Worm (Caenorhabditis elegans) whole organism, L4 larva: Measurements from ENCODE around the gene dmsr-8.

Source experiments
- D1046.2 ChIP-seq: fragments of 200-800 bp; sonication (Bioruptor generic); IDR thresholded peaks from 2 replicates; pipeline ENCODE4 v1.3.6; 2022; ENCODE audit warnings: missing genetic modification characterization, missing compliant biosample characterization
- F26F4.8 ChIP-seq: fragments of 200-800 bp; sonication (Bioruptor generic); conservative IDR thresholded peaks from 2 replicates; pipeline ENCODE4 v1.3.6; 2022; ENCODE audit warnings: missing genetic modification characterization, missing compliant biosample characterization
- F49E8.2 ChIP-seq: sonication (generic microtip); optimal IDR thresholded peaks from 2 replicates; lab custom pipeline; 2016; ENCODE audit warnings: missing compliant biosample characterization, mild to moderate bottlenecking, missing genetic modification characterization, borderline replicate concordance
- T20F7.1 ChIP-seq: fragments of 200-800 bp; sonication (Bioruptor generic); optimal IDR thresholded peaks from 2 replicates; lab custom pipeline; 2018; ENCODE audit warnings: mild to moderate bottlenecking, missing genetic modification characterization, missing compliant biosample characterization
- T26A8.4 ChIP-seq: fragments of 200-800 bp; sonication (Bioruptor generic); IDR thresholded peaks from 2 replicates; pipeline ENCODE4 v1.3.6; 2022; ENCODE audit warnings: missing genetic modification characterization, missing compliant biosample characterization
- Y48G9A.11 ChIP-seq: fragments of 200-800 bp; sonication (Bioruptor generic); IDR thresholded peaks from 2 replicates; pipeline ENCODE4 v1.3.6; 2022; ENCODE audit warnings: missing genetic modification reagents, missing genetic modification characterization, missing compliant biosample characterization
- Y75B8A.6 ChIP-seq: fragments of 200-800 bp; sonication (Bioruptor generic); IDR thresholded peaks from 2 replicates; pipeline ENCODE4 v1.3.6; 2022; ENCODE audit warnings: missing genetic modification reagents, missing genetic modification characterization, missing compliant biosample characterization
- ZK337.2 ChIP-seq: fragments of 200-800 bp; sonication (Bioruptor generic); IDR thresholded peaks from 2 replicates; pipeline ENCODE4 v1.3.6; 2022; ENCODE audit warnings: missing genetic modification reagents, missing genetic modification characterization, missing compliant biosample characterization
- aha-1 ChIP-seq: fragments of 150-350 bp; peaks from one replicate; lab custom pipeline; 2014; ENCODE audit warnings: missing biosample characterization, missing genetic modification characterization
- arid-1 ChIP-seq: fragments of 200-800 bp; sonication (Bioruptor generic); conservative IDR thresholded peaks from 2 replicates; pipeline ENCODE4 v1.3.6; 2022; ENCODE audit warnings: missing genetic modification reagents, missing genetic modification characterization, missing compliant biosample characterization
- ceh-82 ChIP-seq: sonication (generic microtip); optimal IDR thresholded peaks from 2 replicates; lab custom pipeline; 2017; ENCODE audit warnings: missing biosample characterization, missing genetic modification characterization
- ctbp-1 ChIP-seq: fragments of 200-800 bp; sonication (Bioruptor generic); IDR thresholded peaks from 2 replicates; pipeline ENCODE4 v1.3.6; 2022; ENCODE audit warnings: missing genetic modification reagents, missing genetic modification characterization, missing compliant biosample characterization
- daf-19 ChIP-seq: fragments of 200-800 bp; sonication (Bioruptor generic); conservative IDR thresholded peaks from 2 replicates; pipeline ENCODE4 v1.3.6; 2022; ENCODE audit warnings: missing genetic modification characterization, missing compliant biosample characterization
- dmd-6 ChIP-seq: fragments of 200-800 bp; sonication (Bioruptor generic); IDR thresholded peaks from 2 replicates; pipeline ENCODE4 v1.3.6; 2022; ENCODE audit warnings: missing genetic modification reagents, missing genetic modification characterization, missing compliant biosample characterization
- dmd-9 ChIP-seq: fragments of 200-800 bp; sonication (Bioruptor generic); IDR thresholded peaks from 2 replicates; pipeline ENCODE4 v1.3.6; 2022; ENCODE audit warnings: missing genetic modification reagents, missing genetic modification characterization, missing compliant biosample characterization
- dpl-1 ChIP-seq: fragments of 150-350 bp; optimal IDR thresholded peaks from 2 replicates; lab custom pipeline; 2014; ENCODE audit warnings: missing biosample characterization, missing genetic modification reagents, missing genetic modification characterization
- duxl-1 ChIP-seq: sonication (generic microtip); optimal IDR thresholded peaks from 2 replicates; lab custom pipeline; 2016; ENCODE audit warnings: mild to moderate bottlenecking, missing genetic modification characterization, moderate library complexity, missing compliant biosample characterization; ENCODE audit not compliant: poor library complexity
- dve-1 ChIP-seq: sonication (generic microtip); optimal IDR thresholded peaks from 2 replicates; lab custom pipeline; 2017; ENCODE audit warnings: antibody characterized with exemption, mild to moderate bottlenecking, missing genetic modification characterization, missing compliant biosample characterization; ENCODE audit not compliant: insufficient read depth
- hif-1 ChIP-seq, 2 experiments: sonication (generic microtip); optimal IDR thresholded peaks; 2 replicates each; lab custom pipeline; 2016 to 2017; ENCODE audit warnings: missing compliant biosample characterization in 2 of 2, missing genetic modification characterization in 2 of 2, missing genetic modification reagents in 2 of 2, missing genotype in 2 of 2, mild to moderate bottlenecking in 1 of 2
- hlh-11 ChIP-seq: fragments of 200-800 bp; sonication (Bioruptor generic); optimal IDR thresholded peaks from 2 replicates; lab custom pipeline; 2018; ENCODE audit warnings: mild to moderate bottlenecking, missing genetic modification characterization, missing compliant biosample characterization
- hmg-1.1 ChIP-seq: fragments of 200-800 bp; sonication (Bioruptor generic); IDR thresholded peaks from 2 replicates; pipeline ENCODE4 v1.3.6; 2022; ENCODE audit warnings: missing genetic modification reagents, missing genetic modification characterization, missing compliant biosample characterization
- lim-7 ChIP-seq: fragments of 200-800 bp; sonication (Bioruptor generic); IDR thresholded peaks from 2 replicates; pipeline ENCODE4 v1.3.6; 2022; ENCODE audit warnings: missing genetic modification characterization, missing compliant biosample characterization
- lin-1 ChIP-seq: fragments of 200-800 bp; sonication (Bioruptor generic); IDR thresholded peaks from 2 replicates; pipeline ENCODE4 v1.3.6; 2022; ENCODE audit warnings: missing genetic modification reagents, missing genetic modification characterization, missing compliant biosample characterization
- lsy-2 ChIP-seq, 2 experiments: fragments of 150-350 bp in 1 of 2; sonication (generic microtip) in 1 of 2; optimal IDR thresholded peaks; 2 replicates each; lab custom pipeline; 2014 to 2017; ENCODE audit warnings: missing biosample characterization in 2 of 2, missing genetic modification characterization in 2 of 2
- madf-5 ChIP-seq, 2 experiments: fragments of 200-800 bp; sonication (Bioruptor generic); IDR thresholded peaks; 2 replicates each; pipeline ENCODE4 v1.3.6; 2022; ENCODE audit warnings: missing compliant biosample characterization in 2 of 2, missing genetic modification characterization in 2 of 2
- madf-9 ChIP-seq: fragments of 200-800 bp; sonication (Bioruptor generic); conservative IDR thresholded peaks from 2 replicates; pipeline ENCODE4 v1.3.6; 2022; ENCODE audit warnings: missing genetic modification reagents, missing genetic modification characterization, missing compliant biosample characterization
- mdt-29 ChIP-seq: fragments of 200-800 bp; sonication (Bioruptor generic); IDR thresholded peaks from 2 replicates; pipeline ENCODE4 v1.3.6; 2022; ENCODE audit warnings: missing genetic modification reagents, missing genetic modification characterization, missing compliant biosample characterization
- mxl-3 ChIP-seq: fragments of 200-800 bp; sonication (Bioruptor generic); optimal IDR thresholded peaks from 2 replicates; lab custom pipeline; 2018; ENCODE audit warnings: mild to moderate bottlenecking, missing genetic modification characterization, missing compliant biosample characterization
- nhr-25 ChIP-seq: sonication (generic microtip); optimal IDR thresholded peaks from 2 replicates; lab custom pipeline; 2017; ENCODE audit warnings: missing genetic modification characterization, mild to moderate bottlenecking, missing compliant biosample characterization, antibody characterized with exemption, moderate library complexity, borderline replicate concordance; ENCODE audit not compliant: insufficient read depth
- nhr-42 ChIP-seq: fragments of 200-800 bp; sonication (Bioruptor generic); IDR thresholded peaks from 2 replicates; pipeline ENCODE4 v1.3.6; 2022; ENCODE audit warnings: missing genetic modification characterization, missing compliant biosample characterization
- nhr-48 ChIP-seq: sonication (generic microtip); optimal IDR thresholded peaks from 2 replicates; lab custom pipeline; 2016; ENCODE audit warnings: mild to moderate bottlenecking, missing genetic modification characterization, missing compliant biosample characterization
- nhr-6 ChIP-seq: fragments of 150-350 bp; optimal IDR thresholded peaks from 2 replicates; lab custom pipeline; 2014; ENCODE audit warnings: missing biosample characterization, missing genetic modification characterization
- pha-4 ChIP-seq, 2 experiments: fragments of 150-350 bp in 1 of 2; fragments of 200-800 bp in 1 of 2; sonication (Bioruptor generic) in 1 of 2; IDR thresholded peaks in 1 of 2; optimal IDR thresholded peaks in 1 of 2; 2 replicates each; pipeline versions ENCODE4 v1.3.6 to Lab custom; 2014 to 2022; ENCODE audit warnings: missing genetic modification characterization in 2 of 2, missing genetic modification reagents in 2 of 2, missing biosample characterization in 1 of 2, missing compliant biosample characterization in 1 of 2
- rbr-2 ChIP-seq: sonication (generic microtip); optimal IDR thresholded peaks from 2 replicates; lab custom pipeline; 2016; ENCODE audit warnings: missing genotype, missing genetic modification characterization, missing compliant biosample characterization
- sdz-12 ChIP-seq: fragments of 200-800 bp; sonication (Bioruptor generic); optimal IDR thresholded peaks from 2 replicates; lab custom pipeline; 2018; ENCODE audit warnings: mild to moderate bottlenecking, missing genetic modification characterization, missing compliant biosample characterization
- spr-3 ChIP-seq: fragments of 200-800 bp; sonication (Bioruptor generic); optimal IDR thresholded peaks from 2 replicates; lab custom pipeline; 2018; ENCODE audit warnings: mild to moderate bottlenecking, missing genetic modification characterization, missing compliant biosample characterization
- tra-1 ChIP-seq: fragments of 200-800 bp; sonication (Bioruptor generic); IDR thresholded peaks from 2 replicates; pipeline ENCODE4 v1.3.6; 2022; ENCODE audit warnings: missing genetic modification reagents, missing genetic modification characterization, missing compliant biosample characterization
- unc-39 ChIP-seq: sonication (generic microtip); optimal IDR thresholded peaks from 2 replicates; lab custom pipeline; 2017; ENCODE audit warnings: missing biosample characterization, missing genetic modification characterization
- unc-62 ChIP-seq, 3 experiments: fragments of 150-350 bp in 1 of 3; sonication (generic microtip); optimal IDR thresholded peaks in 2 of 3; peaks in 1 of 3; 1 replicate in 1 of 3; 2 replicates in 2 of 3; lab custom pipeline; 2014 to 2017; ENCODE audit warnings: missing biosample characterization in 3 of 3, missing genetic modification characterization in 3 of 3, missing genetic modification reagents in 3 of 3, missing genotype in 1 of 3
- vab-7 ChIP-seq: fragments of 200-800 bp; sonication (Bioruptor generic); IDR thresholded peaks from 2 replicates; pipeline ENCODE4 v1.3.6; 2022; ENCODE audit warnings: missing genetic modification reagents, missing genetic modification characterization, missing compliant biosample characterization
- zfp-3 ChIP-seq: fragments of 200-800 bp; sonication (Bioruptor generic); conservative IDR thresholded peaks from 2 replicates; pipeline ENCODE4 v1.3.6; 2022; ENCODE audit warnings: missing genetic modification reagents, missing genetic modification characterization, missing compliant biosample characterization

dmsr-8 gene

DNA sequence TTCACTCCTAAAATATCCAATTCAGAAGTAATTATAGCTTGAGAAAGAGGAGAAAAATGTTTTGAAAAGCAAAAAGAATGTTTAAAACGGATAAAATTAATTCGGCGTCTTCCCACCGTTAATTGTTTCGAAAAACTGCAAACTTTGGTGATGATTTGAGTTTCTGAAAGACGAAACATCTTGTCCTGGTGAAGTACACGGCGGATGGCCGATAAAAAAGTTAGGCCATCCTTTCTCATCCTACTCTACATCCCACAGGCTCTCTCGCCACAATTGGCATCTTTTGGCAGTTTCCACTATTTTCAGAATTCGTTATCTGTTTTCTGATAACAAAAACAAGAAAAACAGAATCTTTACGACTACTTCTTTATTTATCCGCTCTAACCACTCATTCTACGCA, 11.7 kb upstream of the dmsr-8 start, which contains the start of the genes C35A5.8 and hda-11 (continued):
- TF ChIP-seq nhr-48 (tag; lab: Kevin White, UChicago) (peak; percentile 31), D1046.2 (0 out of 2 replicates have a peak, but pooled peaks have one; percentile 68), unc-62 (GFP tag; optimal IDR thresholded peaks at IDR 0.05 in 1 of 2; lab: Kevin White, UChicago) (peak in 1 of 2 experiments; percentile 92), unc-62 (tag; optimal IDR thresholded peaks at IDR 0.05; lab: Kevin White, UChicago) (no peak), nhr-42 (GFP tag; lab: Robert Waterston, UW) (no peak), rbr-2 (tag; lab: Kevin White, UChicago) (peak; percentile 48), ctbp-1 (GFP tag; lab: Robert Waterston, UW) (no peak), T26A8.4 (GFP tag; lab: Robert Waterston, UW) (no peak; the same call in 1 of the 2 replicates), hif-1 (tag; optimal IDR thresholded peaks at IDR 0.05; lab: Kevin White, UChicago) (peak in 1 of 2 experiments; percentile 89), nhr-6 (tag; lab: Kevin White, UChicago) (peak; percentile 32), spr-3 (no peak), Y75B8A.6 (GFP tag; lab: Robert Waterston, UW) (no peak), pha-4 (GFP tag; IDR thresholded peaks at IDR 0.05; lab: Robert Waterston, UW) (no peak; the same call in 1 of the 2 replicates), pha-4 (tag; optimal IDR thresholded peaks at IDR 0.05; lab: Kevin White, UChicago) (no peak), dpl-1 (GFP tag; lab: Kevin White, UChicago) (peak; percentile 73), duxl-1 (tag; lab: Kevin White, UChicago) (peak; percentile 71), mdt-29 (GFP tag; lab: Robert Waterston, UW) (no peak), lsy-2 (tag; optimal IDR thresholded peaks at IDR 0.05; lab: Kevin White, UChicago) (peak in 1 of 2 experiments; percentile 78), tra-1 (GFP tag; lab: Robert Waterston, UW) (0 out of 2 replicates have a peak, but pooled peaks have one; percentile 50), zfp-3 (GFP tag; lab: Robert Waterston, UW) (peak; percentile 46; the same call in 1 of the 2 replicates), arid-1 (GFP tag; lab: Robert Waterston, UW) (no peak), T20F7.1 (GFP tag; lab: Kevin White, UChicago) (no peak), nhr-25 (tag; lab: Kevin White, UChicago) (peak; percentile 4), hlh-11 (tag; lab: Kevin White, UChicago) (no peak), lin-1 (GFP tag; lab: Robert Waterston, UW) (no peak), F26F4.8 (GFP tag; lab: Robert Waterston, UW) (no peak), dmd-9 (GFP tag; lab: Robert Waterston, UW) (peak; percentile 89; the same call in 1 of the 2 replicates), aha-1 (tag; lab: Kevin White, UChicago) (peak; percentile 42), lim-7 (GFP tag; lab: Robert Waterston, UW) (no peak), Y48G9A.11 (GFP tag; lab: Robert Waterston, UW) (peak; percentile 48), unc-39 (tag; lab: Kevin White, UChicago) (no peak), hmg-1.1 (GFP tag; lab: Robert Waterston, UW) (peak; percentile 44; the same call in 1 of the 2 replicates), ZK337.2 (GFP tag; lab: Robert Waterston, UW) (peak; percentile 89), dmd-6 (peak; percentile 61), daf-19 (GFP tag; lab: Robert Waterston, UW) (no peak), vab-7 (no peak), F49E8.2 (tag; lab: Kevin White, UChicago) (no peak), mxl-3 (GFP tag; lab: Kevin White, UChicago) (peak; percentile 31), madf-9 (GFP tag; lab: Robert Waterston, UW) (peak; percentile 78), madf-5 (GFP tag; IDR thresholded peaks at IDR 0.05; lab: Robert Waterston, UW) (no peak), dve-1 (tag; lab: Kevin White, UChicago) (no peak), sdz-12 (GFP tag; lab: Kevin White, UChicago) (peak; percentile 41), ceh-82 (tag; lab: Kevin White, UChicago) (no peak)
